Worm (Caenorhabditis elegans) whole organism, L4/young adult: Measurements from ENCODE around the gene btb-10.

Source experiments
- dao-5 ChIP-seq: sonication (generic microtip); optimal IDR thresholded peaks from 2 replicates; lab custom pipeline; 2016; ENCODE audit warnings: missing genotype, missing genetic modification characterization, moderate library complexity, missing compliant biosample characterization
- him-1 ChIP-seq: sonication (generic microtip); optimal IDR thresholded peaks from 2 replicates; lab custom pipeline; 2016; ENCODE audit warnings: missing genotype, missing genetic modification reagents, missing genetic modification characterization, missing compliant biosample characterization

ce11 chrII:1075424-1075823, 14.8 kb upstream of the btb-10 start, which contains the start of gene K02E7.11:
- TF ChIP-seq him-1 (tag; lab: Kevin White, UChicago), result no peak
- TF ChIP-seq dao-5 (tag; lab: Kevin White, UChicago), result no peak
